Worm (Caenorhabditis elegans): ENCODE data around the gene ZK185.5.

DNA sequence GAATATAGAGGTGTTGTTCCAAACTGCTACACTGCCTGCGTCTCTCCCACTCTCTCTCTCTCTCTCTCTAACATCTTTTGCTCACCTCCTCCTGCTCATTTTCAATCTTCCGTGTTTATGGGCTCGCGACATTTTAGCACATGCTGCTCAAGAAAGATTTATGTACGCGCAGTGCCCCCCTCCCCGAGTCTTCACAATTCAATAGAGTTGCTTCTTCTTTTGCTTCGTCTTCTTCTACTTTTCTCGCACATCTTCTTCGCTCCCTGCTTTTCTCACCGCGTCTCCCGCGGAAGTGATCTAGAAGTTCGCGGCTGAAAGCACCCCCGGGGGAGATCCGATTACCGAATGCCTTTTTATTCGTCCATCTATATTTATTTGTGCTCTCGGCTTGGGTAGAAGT, 24.9 kb upstream of the ZK185.5 start:
- TF ChIP-seq nhr-120 (GFP tag; IDR thresholded peaks at IDR 0.05) (no peak), efl-1 (GFP tag; optimal IDR thresholded peaks at IDR 0.05) (no peak)

Data from whole organism, young adult.